Worm (Caenorhabditis elegans): ENCODE measurements around the gene C09B8.3.
A peak's percentile ranks its signal among the peaks of the same experiment; 100 is the strongest.

The C09B8.3 gene

DNA sequence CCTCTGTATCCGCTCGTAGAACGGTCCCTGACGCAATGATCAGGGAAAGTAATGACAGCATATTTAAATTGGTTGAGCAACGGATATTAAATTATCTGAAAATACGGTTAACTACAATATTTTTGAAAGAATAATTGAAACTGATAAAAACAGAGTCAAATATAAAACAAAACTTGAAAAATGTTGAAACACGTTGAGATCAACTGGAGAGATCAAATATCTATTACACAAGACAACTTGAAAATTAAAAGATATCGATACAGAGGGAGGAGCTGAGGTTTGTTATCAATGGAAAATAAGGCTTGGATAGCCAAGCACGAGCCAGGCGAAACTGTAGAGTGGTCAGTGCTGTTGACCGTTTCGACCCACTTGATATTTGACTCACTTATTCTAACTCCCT, at the start of gene C09B8.3:
TSS of gene C09B8.3 (minus strand) at position 101 of the 400 bp plus-strand sequence.
- TF ChIP-seq nhr-12 (tag; optimal IDR thresholded peaks at IDR 0.05) = no peak
- no peak for TF ChIP-seq elt-2 (tag; optimal IDR thresholded peaks at IDR 0.05)
- no peak for TF ChIP-seq nhr-76 (tag; optimal IDR thresholded peaks at IDR 0.05)
- no peak for TF ChIP-seq ceh-16 (tag; optimal IDR thresholded peaks at IDR 0.05)
- no peak for TF ChIP-seq nhr-23 (tag; optimal IDR thresholded peaks at IDR 0.05)
- TF ChIP-seq ztf-4 (tag; optimal IDR thresholded peaks at IDR 0.05) = no peak
- no peak for TF ChIP-seq sea-2 (GFP tag; optimal IDR thresholded peaks at IDR 0.05)
- no peak for TF ChIP-seq nhr-25 (tag; optimal IDR thresholded peaks at IDR 0.05)
- TF ChIP-seq daf-12 (tag; optimal IDR thresholded peaks at IDR 0.05) = no peak
- no peak for TF ChIP-seq lin-39 (tag; optimal IDR thresholded peaks at IDR 0.05)
- no peak for TF ChIP-seq ceh-82 (tag; optimal IDR thresholded peaks at IDR 0.05)
- no peak for TF ChIP-seq nhr-67 (tag; optimal IDR thresholded peaks at IDR 0.05)
- no peak for TF ChIP-seq fos-1 (tag; optimal IDR thresholded peaks at IDR 0.05)
- no peak for TF ChIP-seq lsy-12 (tag; optimal IDR thresholded peaks at IDR 0.05)
- TF ChIP-seq tbx-2 (tag; optimal IDR thresholded peaks at IDR 0.05) = no peak
- TF ChIP-seq skn-1 (tag; optimal IDR thresholded peaks at IDR 0.05) = no peak

DNA sequence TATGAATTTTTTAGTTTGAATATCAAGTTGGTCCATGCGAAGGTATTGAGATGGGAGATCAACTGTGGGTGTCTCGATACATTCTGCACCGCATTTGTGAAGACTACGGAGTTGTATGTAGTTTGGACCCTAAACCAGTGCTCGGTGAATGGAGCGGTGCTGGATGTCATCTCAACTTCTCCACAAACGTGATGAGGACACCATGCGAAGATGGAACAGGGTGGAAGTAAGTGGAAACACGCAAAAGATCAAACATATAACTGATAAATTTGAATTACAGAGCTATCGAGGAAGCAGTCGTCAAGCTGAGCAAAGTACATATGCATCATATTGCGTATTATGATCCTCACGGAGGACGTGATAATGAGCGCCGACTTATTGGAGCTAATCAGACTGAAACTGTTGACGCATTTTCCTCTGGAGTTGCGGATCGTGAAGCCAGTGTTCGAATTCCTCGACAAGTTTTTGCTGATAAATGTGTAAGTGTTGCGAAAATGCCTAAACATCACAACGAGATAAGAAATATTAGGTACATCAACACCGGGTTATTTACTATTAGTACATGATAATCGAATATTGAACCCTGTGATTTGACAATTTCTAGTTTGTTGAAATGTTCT, 48.8 kb upstream of the C09B8.3 start:
- peak; percentile 15 for TF ChIP-seq jun-1 (tag; optimal IDR thresholded peaks at IDR 0.05)
- no peak for TF ChIP-seq nhr-11 (tag; optimal IDR thresholded peaks at IDR 0.05)
- TF ChIP-seq pqm-1 (tag; optimal IDR thresholded peaks at IDR 0.05) = peak; percentile 55
- peak; percentile 2 for TF ChIP-seq skn-1 (tag; optimal IDR thresholded peaks at IDR 0.05)
- TF ChIP-seq elt-2 (tag; optimal IDR thresholded peaks at IDR 0.05) = peak; percentile 98

DNA sequence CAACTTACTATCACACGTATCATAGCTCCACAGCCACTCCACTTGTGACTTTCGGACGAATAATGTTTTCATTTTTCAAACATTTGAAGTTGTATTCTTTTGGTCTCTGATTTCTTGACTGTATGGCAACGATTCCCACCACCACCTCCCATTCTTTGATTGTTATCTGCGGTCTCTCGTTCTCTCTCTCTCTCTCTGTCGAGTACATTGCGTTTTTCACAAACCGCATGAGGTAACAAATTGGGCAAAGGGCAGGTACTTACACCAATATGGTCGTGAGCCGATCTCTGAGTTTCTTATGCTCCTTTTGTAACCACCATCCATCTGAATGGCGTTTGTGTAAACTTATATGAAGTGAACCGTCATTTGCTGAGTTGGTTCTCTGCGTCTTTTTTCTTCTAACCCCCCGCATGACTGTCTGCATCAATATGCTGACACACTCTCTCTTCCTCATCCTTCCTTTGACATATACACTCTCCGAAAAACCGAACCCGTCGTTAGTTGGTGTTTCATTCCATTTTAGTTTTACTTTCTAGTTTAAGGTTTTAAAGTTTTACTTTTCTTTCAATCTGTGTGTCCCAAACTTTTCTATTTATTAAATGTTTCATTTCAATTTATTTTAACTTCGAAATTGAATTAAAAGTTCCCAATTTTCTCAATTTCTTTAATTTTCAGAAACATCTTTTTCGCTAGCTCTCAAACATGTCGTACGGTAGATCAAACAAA, 47.3 kb upstream of the C09B8.3 start, which contains the start of gene gln-1:
TSS of gene gln-1 (plus strand) at position 676 of the 726 bp plus-strand sequence.
- no peak for TF ChIP-seq skn-1 (tag; optimal IDR thresholded peaks at IDR 0.05)
- no peak for TF ChIP-seq nhr-76 (tag; optimal IDR thresholded peaks at IDR 0.05)
- TF ChIP-seq snpc-4 (tag; optimal IDR thresholded peaks at IDR 0.05) = no peak
- no peak for TF ChIP-seq egl-5 (tag; optimal IDR thresholded peaks at IDR 0.05)
- TF ChIP-seq jun-1 (tag; optimal IDR thresholded peaks at IDR 0.05) = peak; percentile 47
- no peak for TF ChIP-seq eor-1 (tag; optimal IDR thresholded peaks at IDR 0.05)
- no peak for TF ChIP-seq egl-27 (tag; optimal IDR thresholded peaks at IDR 0.05)
- TF ChIP-seq unc-39 (tag; optimal IDR thresholded peaks at IDR 0.05) = no peak
- no peak for TF ChIP-seq aly-2 (tag; optimal IDR thresholded peaks at IDR 0.05)
- TF ChIP-seq nhr-43 (tag; optimal IDR thresholded peaks at IDR 0.05; ENCODE audit: poor library complexity, severe bottlenecking) = no peak
- peak; percentile 87 for TF ChIP-seq pqm-1 (tag; optimal IDR thresholded peaks at IDR 0.05)
- TF ChIP-seq fkh-10 (GFP tag; optimal IDR thresholded peaks at IDR 0.05) = no peak
- TF ChIP-seq mml-1 (tag; optimal IDR thresholded peaks at IDR 0.05) = no peak
- TF ChIP-seq ZK546.5 (tag; optimal IDR thresholded peaks at IDR 0.05) = no peak
- TF ChIP-seq nhr-28 (tag; optimal IDR thresholded peaks at IDR 0.05) = no peak
- no peak for TF ChIP-seq tbx-2 (tag; optimal IDR thresholded peaks at IDR 0.05)
- no peak for TF ChIP-seq ceh-28 (tag; optimal IDR thresholded peaks at IDR 0.05)
- no peak for TF ChIP-seq ama-1 (optimal IDR thresholded peaks at IDR 0.05)
- TF ChIP-seq elt-2 (tag; optimal IDR thresholded peaks at IDR 0.05) = peak; percentile 87
- peak; percentile 64 for TF ChIP-seq pha-4 (tag; optimal IDR thresholded peaks at IDR 0.05)
- no peak for TF ChIP-seq elt-3 (tag; optimal IDR thresholded peaks at IDR 0.05)
- no peak for TF ChIP-seq nhr-11 (tag; optimal IDR thresholded peaks at IDR 0.05)
- no peak for TF ChIP-seq nhr-77 (tag; optimal IDR thresholded peaks at IDR 0.05)
- TF ChIP-seq lsy-12 (tag; optimal IDR thresholded peaks at IDR 0.05) = no peak
- no peak for TF ChIP-seq ceh-16 (tag; optimal IDR thresholded peaks at IDR 0.05)
- TF ChIP-seq sea-2 (GFP tag; optimal IDR thresholded peaks at IDR 0.05) = no peak
- no peak for TF ChIP-seq daf-12 (tag; optimal IDR thresholded peaks at IDR 0.05)
- no peak for TF ChIP-seq fos-1 (tag; optimal IDR thresholded peaks at IDR 0.05)
- TF ChIP-seq mdl-1 (tag; optimal IDR thresholded peaks at IDR 0.05) = no peak
- TF ChIP-seq nfya-1 (tag; optimal IDR thresholded peaks at IDR 0.05; ENCODE audit: insufficient read depth) = peak; percentile 8
- TF ChIP-seq fkh-2 (tag; optimal IDR thresholded peaks at IDR 0.05) = no peak
- no peak for TF ChIP-seq zag-1 (tag; optimal IDR thresholded peaks at IDR 0.05)
